Fruit fly (Drosophila melanogaster) whole organism: ENCODE data around the gene CG43448.

Experiments used
- CG8478 ChIP-seq: fragments of >200 bp; optimal IDR thresholded peaks from 2 replicates; lab custom pipeline; 2018; ENCODE audit warnings: inconsistent platforms
- Dll ChIP-seq: fragments of >200 bp; optimal IDR thresholded peaks from 2 replicates; lab custom pipeline; 2017
- EcR ChIP-seq, 2 experiments: fragments of >200 bp; optimal IDR thresholded peaks; 2 replicates each; lab custom pipeline; 2017; ENCODE audit warnings: missing biosample characterization in 2 of 2, missing genetic modification characterization in 2 of 2, missing genetic modification reagents in 2 of 2
- pan ChIP-seq: fragments of >200 bp; optimal IDR thresholded peaks from 2 replicates; lab custom pipeline; 2017
- psq ChIP-seq: fragments of >200 bp; optimal IDR thresholded peaks from 2 replicates; lab custom pipeline; 2017
- usp ChIP-seq: fragments of >200 bp; optimal IDR thresholded peaks from 2 replicates; lab custom pipeline; 2017; ENCODE audit warnings: missing biosample characterization, missing genetic modification characterization, mixed read lengths

DNA sequence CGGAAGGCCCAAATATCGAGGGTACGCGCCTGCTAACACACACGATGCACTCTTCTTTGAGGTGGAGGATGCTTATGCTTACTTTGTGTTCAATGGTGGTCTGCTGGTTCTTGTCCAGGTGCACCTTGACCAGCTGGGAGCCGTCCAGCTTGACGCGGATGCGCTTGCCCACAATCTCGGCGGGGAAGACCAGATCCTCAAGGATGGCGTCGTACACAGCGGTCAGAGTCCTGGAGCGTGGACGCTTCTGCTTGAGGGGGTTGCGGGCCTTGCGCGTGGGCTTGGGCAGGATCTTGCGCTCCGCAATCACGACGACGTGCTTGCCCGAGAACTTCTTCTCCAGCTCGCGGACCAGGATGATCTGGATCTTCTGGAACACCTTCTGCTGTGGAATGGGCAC is 29.5 kb downstream of the CG43448 start:
- no peak for TF ChIP-seq pan (lab: Kevin White, UChicago)
- TF ChIP-seq CG8478 = no peak
- TF ChIP-seq psq (lab: Kevin White, UChicago) = no peak
- TF ChIP-seq usp (GFP tag; lab: Kevin White, UChicago) = no peak
- no peak for TF ChIP-seq Dll (lab: Kevin White, UChicago)
- TF ChIP-seq EcR (GFP tag; optimal IDR thresholded peaks at IDR 0.05; lab: Kevin White, UChicago) = no peak
